Worm (Caenorhabditis elegans) whole organism, L4 larva: Measurements from ENCODE around the gene glc-3.

Experiments used
- F10B5.3 ChIP-seq: sonication (generic microtip); optimal IDR thresholded peaks from 2 replicates; lab custom pipeline; 2016; ENCODE audit warnings: mild to moderate bottlenecking, missing genetic modification characterization, missing compliant biosample characterization
- ama-1 ChIP-seq: fragments of 150-350 bp; optimal IDR thresholded peaks from 2 replicates; lab custom pipeline; 2014; ENCODE audit warnings: inconsistent platforms, mixed read lengths
- ces-1 ChIP-seq: fragments of 150-350 bp; sonication (generic microtip); optimal IDR thresholded peaks from 4 replicates; lab custom pipeline; 2014; ENCODE audit warnings: missing biosample characterization, missing genetic modification reagents, missing genetic modification characterization
- egl-27 ChIP-seq: sonication (generic microtip); optimal IDR thresholded peaks from 3 replicates; lab custom pipeline; 2017; ENCODE audit warnings: missing biosample characterization, missing genetic modification reagents, missing genetic modification characterization
- lsy-2 ChIP-seq, 2 experiments: fragments of 150-350 bp in 1 of 2; sonication (generic microtip) in 1 of 2; optimal IDR thresholded peaks; 2 replicates each; lab custom pipeline; 2014 to 2017; ENCODE audit warnings: missing biosample characterization in 2 of 2, missing genetic modification characterization in 2 of 2
- nhr-25 ChIP-seq: sonication (generic microtip); optimal IDR thresholded peaks from 2 replicates; lab custom pipeline; 2017; ENCODE audit warnings: missing genetic modification characterization, mild to moderate bottlenecking, missing compliant biosample characterization, antibody characterized with exemption, moderate library complexity, borderline replicate concordance; ENCODE audit not compliant: insufficient read depth
- nhr-76 ChIP-seq: fragments of 150-350 bp; optimal IDR thresholded peaks from 2 replicates; lab custom pipeline; 2014; ENCODE audit warnings: missing biosample characterization, missing genetic modification characterization
- pha-4 ChIP-seq, 2 experiments: fragments of 150-350 bp in 1 of 2; fragments of 200-800 bp in 1 of 2; sonication (Bioruptor generic) in 1 of 2; IDR thresholded peaks in 1 of 2; optimal IDR thresholded peaks in 1 of 2; 2 replicates each; pipeline versions ENCODE4 v1.3.6 to Lab custom; 2014 to 2022; ENCODE audit warnings: missing genetic modification characterization in 2 of 2, missing genetic modification reagents in 2 of 2, missing biosample characterization in 1 of 2, missing compliant biosample characterization in 1 of 2
- saeg-2 ChIP-seq: fragments of 200-800 bp; sonication (Bioruptor generic); IDR thresholded peaks from 2 replicates; pipeline ENCODE4 v1.3.6; 2022; ENCODE audit warnings: missing genetic modification reagents, missing genetic modification characterization, missing compliant biosample characterization
- skn-1 ChIP-seq: fragments of 150-350 bp; optimal IDR thresholded peaks from 2 replicates; lab custom pipeline; 2014; ENCODE audit warnings: missing biosample characterization, missing genetic modification characterization
- spr-3 ChIP-seq: fragments of 200-800 bp; sonication (Bioruptor generic); optimal IDR thresholded peaks from 2 replicates; lab custom pipeline; 2018; ENCODE audit warnings: mild to moderate bottlenecking, missing genetic modification characterization, missing compliant biosample characterization
- unc-130 ChIP-seq: sonication (generic microtip); optimal IDR thresholded peaks from 2 replicates; lab custom pipeline; 2016; ENCODE audit warnings: missing genetic modification reagents, missing genetic modification characterization, missing compliant biosample characterization

DNA sequence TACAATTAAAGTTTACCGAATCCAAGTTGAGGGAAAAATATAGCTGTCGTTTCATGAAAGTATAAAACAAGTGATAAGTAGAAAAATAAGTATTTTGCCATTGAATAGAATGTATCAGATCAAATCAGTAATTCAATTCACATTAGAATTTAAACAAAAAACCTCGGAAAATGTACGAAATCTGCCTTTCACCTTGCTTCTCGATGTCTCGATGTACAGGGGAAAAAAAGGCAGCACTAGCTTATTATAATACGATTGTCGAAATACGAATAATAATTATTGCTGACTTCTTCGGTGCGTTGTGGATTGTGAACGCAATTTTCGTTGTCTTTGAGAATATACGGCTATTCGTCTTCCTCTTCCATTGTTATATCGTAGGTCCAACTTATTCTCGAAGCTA is 35.3 kb upstream of the glc-3 start, which contains the start of gene grl-18:
- TF ChIP-seq nhr-25 (tag; lab: Kevin White, UChicago) (no peak), saeg-2 (GFP tag; lab: Robert Waterston, UW) (no peak), nhr-76 (tag; lab: Kevin White, UChicago) (no peak), egl-27 (no peak), lsy-2 (tag; optimal IDR thresholded peaks at IDR 0.05; lab: Kevin White, UChicago) (no peak), ama-1 (lab: Kevin White, UChicago) (no peak), spr-3 (GFP tag; lab: Kevin White, UChicago) (no peak), F10B5.3 (tag; lab: Kevin White, UChicago) (no peak), unc-130 (GFP tag; lab: Kevin White, UChicago) (no peak), ces-1 (GFP tag; lab: Kevin White, UChicago) (no peak), pha-4 (GFP tag; IDR thresholded peaks at IDR 0.05; lab: Robert Waterston, UW) (no peak), pha-4 (tag; optimal IDR thresholded peaks at IDR 0.05; lab: Kevin White, UChicago) (no peak), skn-1 (tag; lab: Kevin White, UChicago) (no peak)
